Worm (Caenorhabditis elegans) whole organism, late embryonic: ENCODE results near the gene F08F1.4.

Source experiments
- C08G9.2 ChIP-seq: sonication (generic microtip); optimal IDR thresholded peaks from 2 replicates; lab custom pipeline; 2016; ENCODE audit warnings: mild to moderate bottlenecking, missing genetic modification characterization, moderate library complexity, missing compliant biosample characterization
- ama-1 ChIP-seq: fragments of 150-350 bp; optimal IDR thresholded peaks from 2 replicates; lab custom pipeline; 2014
- ceh-34 ChIP-seq: sonication (generic microtip); optimal IDR thresholded peaks from 2 replicates; lab custom pipeline; 2016; ENCODE audit warnings: mild to moderate bottlenecking, missing genetic modification characterization, missing compliant biosample characterization
- eyg-1 ChIP-seq: sonication (generic microtip); optimal IDR thresholded peaks from 2 replicates; lab custom pipeline; 2016; ENCODE audit warnings: missing genotype, missing genetic modification characterization, missing compliant biosample characterization
- hlh-15 ChIP-seq: sonication (generic microtip); optimal IDR thresholded peaks from 2 replicates; lab custom pipeline; 2016; ENCODE audit warnings: missing genetic modification characterization, missing compliant biosample characterization
- lim-6 ChIP-seq: sonication (generic microtip); optimal IDR thresholded peaks from 2 replicates; lab custom pipeline; 2016; ENCODE audit warnings: missing genetic modification characterization, missing compliant biosample characterization
- mec-3 ChIP-seq: sonication (generic microtip); optimal IDR thresholded peaks from 2 replicates; lab custom pipeline; 2016; ENCODE audit warnings: borderline replicate concordance, missing genetic modification characterization, missing compliant biosample characterization
- nfya-1 ChIP-seq: sonication (generic microtip); optimal IDR thresholded peaks from 2 replicates; lab custom pipeline; 2017; ENCODE audit warnings: missing genetic modification characterization, mild to moderate bottlenecking, missing compliant biosample characterization, antibody characterized with exemption, moderate library complexity
- nhr-232 ChIP-seq: sonication (generic microtip); optimal IDR thresholded peaks from 2 replicates; lab custom pipeline; 2016; ENCODE audit warnings: missing genetic modification characterization, missing compliant biosample characterization
- npax-4 ChIP-seq: sonication (generic microtip); optimal IDR thresholded peaks from 2 replicates; lab custom pipeline; 2016; ENCODE audit warnings: missing genetic modification characterization, missing compliant biosample characterization
- pax-1 ChIP-seq: fragments of 150-350 bp; optimal IDR thresholded peaks from 2 replicates; lab custom pipeline; 2014; ENCODE audit warnings: missing biosample characterization, missing genetic modification characterization
- pros-1 ChIP-seq: fragments of 150-350 bp; optimal IDR thresholded peaks from 2 replicates; lab custom pipeline; 2014; ENCODE audit warnings: missing biosample characterization, missing genetic modification reagents, missing genetic modification characterization
- zip-5 ChIP-seq: sonication (generic microtip); optimal IDR thresholded peaks from 2 replicates; lab custom pipeline; 2016; ENCODE audit warnings: missing genetic modification characterization, missing compliant biosample characterization
- ztf-16 ChIP-seq: sonication (generic microtip); optimal IDR thresholded peaks from 2 replicates; lab custom pipeline; 2017; ENCODE audit warnings: missing genetic modification characterization, missing compliant biosample characterization

DNA sequence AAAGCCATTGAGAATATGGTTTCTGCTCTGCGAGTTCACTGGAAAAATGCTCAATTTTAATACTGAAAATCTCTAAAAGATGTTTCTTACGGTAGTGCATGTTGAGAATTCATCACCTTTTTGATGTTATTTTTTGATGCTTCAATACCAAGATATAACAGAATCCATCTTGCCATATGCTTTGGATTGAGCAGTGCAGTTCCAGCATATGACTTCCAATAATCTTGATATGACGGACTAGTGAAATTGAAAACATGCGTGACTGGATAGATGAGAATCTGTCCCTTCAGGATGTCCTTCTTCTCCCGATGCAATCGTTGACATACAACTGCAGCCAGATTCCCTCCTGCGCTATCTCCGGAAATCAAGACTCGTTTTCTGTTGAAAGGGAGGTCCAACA lies 47.7 kb downstream of the F08F1.4 start:
- no peak for TF ChIP-seq nhr-232 (tag; lab: Kevin White, UChicago)
- no peak for TF ChIP-seq lim-6 (tag; lab: Kevin White, UChicago)
- no peak for TF ChIP-seq ztf-16 (tag; lab: Kevin White, UChicago)
- no peak for TF ChIP-seq mec-3 (tag; lab: Kevin White, UChicago)
- TF ChIP-seq pax-1 (tag; lab: Kevin White, UChicago), result no peak
- no peak for TF ChIP-seq pros-1 (tag; lab: Kevin White, UChicago)
- TF ChIP-seq nfya-1 (tag; lab: Kevin White, UChicago), result no peak
- TF ChIP-seq zip-5, result no peak
- TF ChIP-seq ama-1, result no peak
- TF ChIP-seq eyg-1 (tag; lab: Kevin White, UChicago), result no peak
- no peak for TF ChIP-seq npax-4 (tag; lab: Kevin White, UChicago)
- no peak for TF ChIP-seq ceh-34 (tag; lab: Kevin White, UChicago)
- no peak for TF ChIP-seq C08G9.2
- no peak for TF ChIP-seq hlh-15 (tag; lab: Kevin White, UChicago)
